Fruit fly (Drosophila melanogaster): ENCODE data around the gene Srp68.

Srp68 gene

dm6 chr3L:9011485-9012389 lies 36.9 kb downstream of the Srp68 start (continued):
- TF ChIP-seq hth (optimal IDR thresholded peaks at IDR 0.05), result peak; percentile 48
- TF ChIP-seq CG33213 (GFP tag; optimal IDR thresholded peaks at IDR 0.05), result peak; percentile 73
- TF ChIP-seq E2f1 (GFP tag; IDR thresholded peaks at IDR 0.05), result peak; percentile 72
- TF ChIP-seq CG13624 (GFP tag; optimal IDR thresholded peaks at IDR 0.05), result peak; percentile 67
- peak; percentile 24 for TF ChIP-seq Elba2 (GFP tag; optimal IDR thresholded peaks at IDR 0.05)
- TF ChIP-seq Bdp1 (GFP tag; optimal IDR thresholded peaks at IDR 0.05), result peak; percentile 32
- TF ChIP-seq tgo (GFP tag; IDR thresholded peaks at IDR 0.05), result peak; percentile 68
- peak; percentile 63 for TF ChIP-seq ap (GFP tag; IDR thresholded peaks at IDR 0.05)
- TF ChIP-seq CG18011 (GFP tag; optimal IDR thresholded peaks at IDR 0.05), result no peak
- peak; percentile 70 for TF ChIP-seq CG7786 (GFP tag; optimal IDR thresholded peaks at IDR 0.05)
- peak; percentile 89 for TF ChIP-seq ac (GFP tag; optimal IDR thresholded peaks at IDR 0.05)
- TF ChIP-seq CG2875 (GFP tag; optimal IDR thresholded peaks at IDR 0.05), result peak; percentile 64
- TF ChIP-seq CG10565 (GFP tag; optimal IDR thresholded peaks at IDR 0.05), result peak; percentile 46
- peak; percentile 69 for TF ChIP-seq CG9609 (GFP tag; optimal IDR thresholded peaks at IDR 0.05)
- peak; percentile 23 for TF ChIP-seq CG2116 (GFP tag; optimal IDR thresholded peaks at IDR 0.05)
- peak in 1 of 3 experiments; percentile 55 for TF ChIP-seq Stat92E (GFP tag; optimal IDR thresholded peaks at IDR 0.05)
- TF ChIP-seq Antp (GFP tag; optimal IDR thresholded peaks at IDR 0.05), result peak; percentile 87
- TF ChIP-seq trem (tag; optimal IDR thresholded peaks at IDR 0.05), result peak; percentile 78
- peak; percentile 71 for TF ChIP-seq CG10209 (GFP tag; optimal IDR thresholded peaks at IDR 0.05)
- peak; percentile 59; the same call in 1 of the 3 replicates for TF ChIP-seq jigr1 (GFP tag; IDR thresholded peaks at IDR 0.05)
- TF ChIP-seq pho (GFP tag; optimal IDR thresholded peaks at IDR 0.05), result no peak
- TF ChIP-seq inv (GFP tag; IDR thresholded peaks at IDR 0.05; ENCODE audit: partially characterized antibody), result no peak
- TF ChIP-seq CG30431 (GFP tag; optimal IDR thresholded peaks at IDR 0.05), result peak; percentile 71
- TF ChIP-seq H2.0 (GFP tag; IDR thresholded peaks at IDR 0.05), result peak; percentile 74
- peak; percentile 68 for TF ChIP-seq crc (GFP tag; optimal IDR thresholded peaks at IDR 0.05)
- TF ChIP-seq CG43689 (GFP tag; IDR thresholded peaks at IDR 0.05), result peak; percentile 49; the same call in 1 of the 2 replicates
- peak; percentile 84 for TF ChIP-seq sisA (GFP tag; IDR thresholded peaks at IDR 0.05)
- peak; percentile 85 for TF ChIP-seq Camta (GFP tag; optimal IDR thresholded peaks at IDR 0.05)
- peak; percentile 71 for TF ChIP-seq CG11247 (GFP tag; IDR thresholded peaks at IDR 0.05)
- TF ChIP-seq Ets65A (GFP tag), result peak; percentile 98
- peak in 1 of 2 experiments; percentile 8 for TF ChIP-seq crp (GFP tag; optimal IDR thresholded peaks at IDR 0.05)
- TF ChIP-seq Trl (optimal IDR thresholded peaks at IDR 0.05), result no peak
- peak; percentile 90 for TF ChIP-seq Trl (GFP tag; optimal IDR thresholded peaks at IDR 0.05)
- peak; percentile 72 to 84 for TF ChIP-seq chif (GFP tag; optimal IDR thresholded peaks at IDR 0.05)
- TF ChIP-seq Doc3 (GFP tag; IDR thresholded peaks at IDR 0.05; ENCODE audit: partially characterized antibody), result no peak
- no peak for TF ChIP-seq MESR4 (GFP tag; optimal IDR thresholded peaks at IDR 0.05)
- peak; percentile 40 for TF ChIP-seq da (GFP tag; optimal IDR thresholded peaks at IDR 0.05)
- TF ChIP-seq CG1647 (GFP tag; optimal IDR thresholded peaks at IDR 0.05), result peak; percentile 21
- peak; percentile 93 for TF ChIP-seq CG1603 (tag; optimal IDR thresholded peaks at IDR 0.05)
- peak; percentile 55 for TF ChIP-seq CG3407 (GFP tag; optimal IDR thresholded peaks at IDR 0.05)
- peak; percentile 3 for TF ChIP-seq fu2 (GFP tag; optimal IDR thresholded peaks at IDR 0.05)
- peak; percentile 75 for TF ChIP-seq org-1 (GFP tag; optimal IDR thresholded peaks at IDR 0.05)
- TF ChIP-seq CG9817 (tag; optimal IDR thresholded peaks at IDR 0.05), result peak; percentile 9
- TF ChIP-seq ranshi (GFP tag; IDR thresholded peaks at IDR 0.05), result peak; percentile 75; the same call in 1 of the 2 replicates
- peak; percentile 64 for TF ChIP-seq Sox100B (GFP tag; optimal IDR thresholded peaks at IDR 0.05)
- peak; percentile 76 for TF ChIP-seq CG10654 (GFP tag; optimal IDR thresholded peaks at IDR 0.05)
- peak; percentile 46 for TF ChIP-seq Myb (GFP tag; optimal IDR thresholded peaks at IDR 0.05)
- TF ChIP-seq yki (optimal IDR thresholded peaks at IDR 0.05), result no peak
- TF ChIP-seq NC2β (GFP tag; optimal IDR thresholded peaks at IDR 0.05), result peak; percentile 68
- peak; percentile 55; the same call in 1 of the 3 replicates for TF ChIP-seq dysf (GFP tag; IDR thresholded peaks at IDR 0.05)
